Fruit fly (Drosophila melanogaster): Measurements from ENCODE around the gene nebu.

dm6 chr3L:12792933-12793448 is 49.9 kb downstream of the nebu start:
- TF ChIP-seq CG8478 (optimal IDR thresholded peaks at IDR 0.05) (no peak), CTCF (optimal IDR thresholded peaks at IDR 0.05) (no peak)
